Fruit fly (Drosophila melanogaster) whole organism, wandering third instar larva: ENCODE data around the gene niki.

Source experiments
- Abd-B ChIP-seq: fragments of >200 bp; optimal IDR thresholded peaks from 2 replicates; lab custom pipeline; 2017; ENCODE audit warnings: missing biosample characterization, missing genetic modification characterization
- Jra ChIP-seq: sonication (Bioruptor generic); optimal IDR thresholded peaks from 2 replicates; lab custom pipeline; 2016; ENCODE audit warnings: missing biosample characterization, missing genetic modification characterization
- Vsx2 ChIP-seq: fragments of 200-300, 225-300 bp; sonication (Bioruptor generic); optimal IDR thresholded peaks from 2 replicates; lab custom pipeline; 2018; ENCODE audit warnings: missing biosample characterization, missing genetic modification characterization; ENCODE audit not compliant: partially characterized antibody
- br ChIP-seq: fragments of 200-800 bp; sonication (Bioruptor generic); optimal IDR thresholded peaks from 2 replicates; lab custom pipeline; 2016; ENCODE audit warnings: missing biosample characterization, missing genetic modification characterization
- h ChIP-seq: fragments of 200-800 bp; sonication (Bioruptor generic); optimal IDR thresholded peaks from 3 replicates; lab custom pipeline; 2016; ENCODE audit warnings: missing biosample characterization, mild to moderate bottlenecking, missing genetic modification characterization
- lola ChIP-seq: fragments of >200 bp; optimal IDR thresholded peaks from 2 replicates; lab custom pipeline; 2017; ENCODE audit warnings: missing biosample characterization, missing genetic modification characterization
- psq ChIP-seq: fragments of 200-800 bp; sonication (Bioruptor generic); optimal IDR thresholded peaks from 3 replicates; lab custom pipeline; 2017; ENCODE audit warnings: missing biosample characterization, mild to moderate bottlenecking, missing genetic modification characterization, moderate library complexity
- usp ChIP-seq: fragments of >200 bp; optimal IDR thresholded peaks from 2 replicates; lab custom pipeline; 2017; ENCODE audit warnings: missing biosample characterization, missing genetic modification characterization

dm6 chr3R:24859701-24860100 lies 34.3 kb upstream of the niki start, which contains the start of gene ppk22:
- TF ChIP-seq lola (no peak), Jra (GFP tag; lab: Kevin White, UChicago) (no peak), Abd-B (no peak), Vsx2 (GFP tag; lab: Kevin White, UChicago) (no peak), h (GFP tag; lab: Kevin White, UChicago) (no peak), psq (GFP tag; lab: Kevin White, UChicago) (no peak), usp (GFP tag; lab: Kevin White, UChicago) (no peak), br (GFP tag; lab: Kevin White, UChicago) (no peak)
